Fruit fly (Drosophila melanogaster): ENCODE data around the gene ND-23.

dm6 chr3R:15839294-15839693 lies 2.4 kb upstream of the ND-23 start, which contains the start of gene Pbp45:
- TF ChIP-seq HLH106 (tag; optimal IDR thresholded peaks at IDR 0.05) (no peak), psq (GFP tag; optimal IDR thresholded peaks at IDR 0.05) (no peak)
